Worm (Caenorhabditis elegans) whole organism, dauer: ENCODE measurements around the gene F46B3.15.

Experiments
- unc-62 ChIP-seq: sonication (generic microtip); optimal IDR thresholded peaks from 2 replicates; lab custom pipeline; 2017; ENCODE audit warnings: missing biosample characterization, missing genetic modification reagents, missing genetic modification characterization

The F46B3.15 gene

ce11 chrV:20633619-20634018 lies at the start of gene F46B3.15:
TSS of gene F46B3.15 (minus strand) at chrV:20633719.
- no peak for TF ChIP-seq unc-62

ce11 chrV:20682309-20682708 lies 48.8 kb upstream of the F46B3.15 start:
- TF ChIP-seq unc-62: no peak

DNA sequence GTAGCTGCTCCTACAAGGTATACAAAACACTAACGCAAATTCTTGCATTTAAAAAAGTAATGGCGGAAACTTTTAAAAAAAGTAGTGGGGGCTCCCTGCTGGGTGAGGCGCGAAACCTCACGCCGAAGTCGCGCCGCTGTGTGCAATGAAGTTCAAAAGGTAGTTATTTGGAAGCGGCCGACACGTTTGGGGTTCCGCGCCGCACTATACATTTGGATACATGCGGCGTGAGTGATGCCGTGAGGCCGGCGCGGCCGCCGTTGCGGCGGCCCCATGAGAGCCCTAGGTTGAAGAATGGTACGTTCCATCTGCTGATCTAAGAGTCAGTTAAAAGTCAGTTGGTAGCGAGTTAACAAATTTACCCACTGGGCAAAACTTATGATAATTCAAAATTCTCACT lies 48.3 kb upstream of the F46B3.15 start:
- no peak for TF ChIP-seq unc-62

ce11 chrV:20681120-20681519 lies 47.6 kb upstream of the F46B3.15 start, which contains the start of gene srsx-35:
TSS of gene srsx-35 (plus strand) at chrV:20681420.
- no peak for TF ChIP-seq unc-62

DNA sequence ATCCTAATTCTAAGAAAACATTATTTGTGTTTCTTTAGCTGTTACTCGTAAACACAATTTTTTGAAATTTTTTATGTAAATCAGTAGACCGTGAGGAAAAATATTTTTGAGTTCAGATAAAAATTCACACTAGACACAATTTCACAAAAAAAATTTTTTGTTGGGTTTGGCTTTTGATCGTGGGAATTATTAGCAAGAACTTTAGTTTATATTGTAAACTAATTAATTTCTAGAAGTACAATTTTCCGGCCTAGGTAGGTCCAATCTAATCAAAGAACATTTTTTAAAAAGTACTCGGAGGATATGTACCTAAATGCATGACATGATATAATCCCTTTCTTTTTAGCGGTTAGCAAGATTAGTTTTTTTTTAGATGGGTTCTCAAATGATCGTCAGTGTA lies 46.7 kb upstream of the F46B3.15 start:
- no peak for TF ChIP-seq unc-62

DNA sequence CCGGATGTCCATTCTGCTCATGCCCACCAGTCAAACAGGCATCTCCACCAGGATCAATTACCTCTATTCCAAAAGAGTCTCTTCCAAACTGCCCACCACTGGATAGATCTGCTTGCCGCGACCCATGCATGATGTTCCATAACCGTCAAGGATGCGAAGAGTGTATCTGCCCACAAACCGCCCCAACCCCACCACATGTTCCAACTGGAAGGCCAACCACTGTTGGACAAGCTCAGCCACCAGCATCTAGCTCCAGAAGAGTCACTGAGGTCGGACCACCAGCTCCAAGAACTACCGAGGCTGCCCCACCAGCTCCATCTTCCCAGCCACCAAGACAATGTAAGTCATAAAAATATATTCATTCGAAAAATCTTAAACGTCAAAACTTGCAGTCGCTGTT lies 37.1 kb upstream of the F46B3.15 start:
- TF ChIP-seq unc-62: no peak

DNA sequence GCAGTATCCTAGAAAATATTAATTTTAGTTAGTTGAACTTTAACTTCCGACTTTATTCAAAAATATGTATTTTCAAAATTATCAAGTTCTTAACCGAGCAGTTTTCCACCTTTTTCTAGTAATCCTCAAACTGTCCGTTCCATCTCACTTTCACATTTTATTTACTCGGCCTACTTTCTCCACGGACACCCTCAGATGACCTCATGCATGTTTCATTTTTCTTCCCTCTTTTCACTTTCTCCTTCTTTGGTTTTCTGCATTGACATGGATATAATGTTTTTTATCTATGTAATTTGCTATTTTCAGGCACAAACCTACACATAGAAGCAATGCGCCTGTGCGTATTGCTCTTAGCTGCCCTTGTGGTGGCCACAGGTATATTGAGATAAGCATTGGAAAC lies 33.4 kb upstream of the F46B3.15 start, which contains the start of gene mlt-11:
TSS of gene mlt-11 (plus strand) at position 301 of the 400 bp plus-strand sequence.
- no peak for TF ChIP-seq unc-62

DNA sequence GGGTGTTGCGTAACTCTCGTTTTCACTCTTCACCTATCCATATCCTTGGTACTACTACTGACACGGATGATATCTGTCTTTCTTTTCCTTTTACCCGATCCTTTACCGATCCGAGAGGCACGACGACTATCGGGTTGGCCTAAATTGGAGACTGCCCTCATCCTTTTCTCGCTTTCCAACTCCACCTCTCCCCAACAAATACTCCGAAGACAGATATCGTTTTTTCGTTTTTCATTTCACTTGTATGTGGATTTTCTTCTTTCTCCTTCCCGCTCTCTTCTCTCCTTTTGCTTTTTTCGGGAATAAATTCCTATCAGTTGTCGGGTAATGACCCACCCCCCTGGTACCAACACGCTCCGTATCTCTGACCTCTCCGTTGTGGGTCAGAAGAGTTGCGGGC lies 31.4 kb upstream of the F46B3.15 start:
- no peak for TF ChIP-seq unc-62

DNA sequence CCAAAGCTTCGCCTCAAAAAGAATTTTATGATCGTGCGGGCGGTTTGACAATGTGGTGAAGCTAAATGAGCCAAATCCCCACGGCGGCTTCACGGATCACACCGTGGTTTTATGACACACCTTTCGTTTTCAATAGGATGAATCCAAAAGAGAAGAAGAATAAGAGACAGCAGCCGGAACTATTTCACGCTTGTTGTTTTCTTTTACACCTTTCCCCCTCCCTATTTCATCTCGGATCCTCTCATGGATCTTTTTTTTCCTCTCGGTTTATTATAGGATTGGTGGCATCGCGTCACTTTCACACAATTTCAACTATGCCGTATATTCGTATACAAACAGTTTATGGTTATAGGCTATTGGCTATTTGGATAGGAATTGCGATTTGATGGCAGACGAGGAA lies 30.2 kb upstream of the F46B3.15 start:
- no peak for TF ChIP-seq unc-62

ce11 chrV:20662474-20662873 lies 29.0 kb upstream of the F46B3.15 start:
- no peak for TF ChIP-seq unc-62

DNA sequence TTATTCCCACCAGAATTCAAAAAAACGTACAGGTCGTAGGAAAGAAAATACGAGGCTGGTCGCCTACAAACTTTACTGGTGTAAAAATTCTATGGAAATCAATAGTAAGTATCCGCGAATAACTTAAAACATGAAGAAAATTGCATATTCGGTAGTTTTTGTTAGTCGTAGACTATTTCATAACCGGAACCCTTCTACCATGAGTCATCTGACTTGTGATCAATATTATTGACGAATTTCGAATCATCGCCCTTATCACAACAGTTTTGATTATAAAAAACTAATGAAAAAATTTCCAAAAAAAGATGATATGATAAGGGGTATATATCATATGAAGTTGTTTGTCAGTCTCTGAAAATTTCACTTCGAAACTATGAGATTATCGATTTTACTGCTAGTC lies 26.5 kb upstream of the F46B3.15 start, which contains the start of gene W01F3.2:
TSS of gene W01F3.2 (plus strand) at position 301 of the 400 bp plus-strand sequence.
- no peak for TF ChIP-seq unc-62

DNA sequence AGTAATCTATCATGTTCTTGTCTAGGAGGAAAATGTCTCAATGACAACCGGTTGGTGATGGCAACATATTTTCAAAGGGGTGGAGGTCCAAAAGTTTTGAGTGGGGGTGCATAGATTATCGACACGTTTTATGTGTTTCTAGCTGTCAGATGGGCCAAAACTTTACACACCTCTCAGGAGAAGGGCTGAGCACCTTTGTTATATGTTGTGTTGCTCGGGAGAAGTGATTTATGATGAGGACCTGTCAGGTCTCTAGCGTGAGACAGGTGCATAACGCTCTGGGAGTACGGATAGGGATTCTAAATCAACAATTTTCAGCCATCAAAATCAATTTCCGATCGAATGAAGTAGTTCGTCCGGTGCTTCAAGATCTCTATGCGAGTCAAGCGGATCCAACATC lies 23.1 kb upstream of the F46B3.15 start:
- TF ChIP-seq unc-62: no peak

ce11 chrV:20655174-20655573 lies 21.7 kb upstream of the F46B3.15 start:
- TF ChIP-seq unc-62: no peak

DNA sequence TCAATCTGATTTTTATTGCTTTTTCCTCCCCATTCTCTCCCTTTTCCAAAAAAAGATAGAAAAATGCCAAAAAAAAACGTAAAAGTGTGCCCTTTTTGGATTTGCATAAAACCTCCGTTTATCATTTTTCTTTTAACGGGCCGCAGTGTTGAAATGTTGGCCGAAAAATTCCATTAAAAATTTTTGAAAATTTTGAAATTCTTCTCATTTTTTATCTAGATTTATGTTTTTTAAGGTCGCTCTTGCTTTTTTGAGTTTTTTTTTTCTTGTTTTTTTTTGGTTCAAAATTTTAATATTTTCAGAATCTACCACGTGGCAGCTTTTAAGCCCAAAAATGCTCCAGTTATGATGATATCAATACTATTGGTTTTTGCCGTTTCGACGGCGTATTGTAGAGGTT lies 20.8 kb upstream of the F46B3.15 start, which contains the start of gene mnr-1:
TSS of gene mnr-1 (plus strand) at position 301 of the 400 bp plus-strand sequence.
- no peak for TF ChIP-seq unc-62

DNA sequence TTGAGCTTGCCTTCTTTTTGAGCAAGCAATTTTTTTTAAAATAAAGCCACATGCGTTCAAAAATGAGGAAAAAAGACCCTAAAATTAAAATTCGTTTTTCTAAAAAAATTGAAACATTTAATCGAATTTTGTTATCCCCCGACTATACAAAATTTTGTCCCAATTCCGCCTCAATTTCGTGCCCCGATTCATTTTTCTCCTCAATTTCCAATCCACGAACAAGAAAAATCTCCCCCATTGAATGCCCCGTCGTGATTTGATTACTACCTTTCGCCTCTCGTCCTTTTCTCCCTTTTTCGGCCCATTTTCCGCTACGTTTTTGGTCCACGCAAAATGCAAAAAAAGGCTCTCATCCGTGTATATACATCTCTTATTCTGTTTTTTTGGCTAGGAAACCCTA lies 18.4 kb upstream of the F46B3.15 start:
- no peak for TF ChIP-seq unc-62

- no peak for TF ChIP-seq unc-62
Observed at ce11 chrV:20648868-20649267, 15.3 kb upstream of the F46B3.15 start.

- TF ChIP-seq unc-62: no peak
Observed at ce11 chrV:20645479-20645878, 12.0 kb upstream of the F46B3.15 start.

DNA sequence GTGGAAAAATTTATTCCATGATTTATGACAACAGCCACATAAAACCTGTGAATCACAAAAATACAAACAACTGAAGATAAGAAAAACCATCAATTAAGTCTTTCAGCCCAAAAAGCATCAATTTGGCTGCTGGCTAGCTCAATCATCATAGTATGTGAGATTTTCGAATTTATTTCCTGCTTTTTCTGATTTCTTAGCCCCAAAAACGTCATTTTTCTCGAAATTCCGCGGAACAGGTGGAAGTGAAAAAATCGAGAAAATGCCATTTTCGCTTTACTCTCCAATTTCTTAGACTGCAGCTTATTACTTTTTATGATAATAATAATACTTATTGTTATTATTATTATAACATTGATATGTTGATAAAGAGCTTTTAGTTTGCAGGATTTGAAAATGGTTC lies 8.4 kb upstream of the F46B3.15 start, which contains the start of gene srxa-15:
TSS of gene srxa-15 (plus strand) at position 301 of the 400 bp plus-strand sequence.
- no peak for TF ChIP-seq unc-62

ce11 chrV:20639294-20639693 lies 5.8 kb upstream of the F46B3.15 start, which contains the start of gene srxa-14:
TSS of gene srxa-14 (plus strand) at chrV:20639594.
- no peak for TF ChIP-seq unc-62
